Worm (Caenorhabditis elegans) whole organism, late embryonic: ENCODE measurements around the gene mre-11.

Source experiments
- ceh-30 ChIP-seq: fragments of 150-350 bp; optimal IDR thresholded peaks from 2 replicates; lab custom pipeline; 2014; ENCODE audit warnings: missing biosample characterization, missing genetic modification characterization
- ceh-48 ChIP-seq: sonication (generic microtip); optimal IDR thresholded peaks from 2 replicates; lab custom pipeline; 2016; ENCODE audit warnings: missing genetic modification characterization, inconsistent platforms, missing compliant biosample characterization
- fax-1 ChIP-seq: sonication (generic microtip); optimal IDR thresholded peaks from 2 replicates; lab custom pipeline; 2016; ENCODE audit warnings: missing genotype, missing genetic modification characterization, missing compliant biosample characterization
- hlh-13 ChIP-seq: fragments of 200-800 bp; sonication (Bioruptor generic); optimal IDR thresholded peaks from 2 replicates; lab custom pipeline; 2018; ENCODE audit warnings: mild to moderate bottlenecking, missing genetic modification characterization, missing compliant biosample characterization
- lim-6 ChIP-seq: sonication (generic microtip); optimal IDR thresholded peaks from 2 replicates; lab custom pipeline; 2016; ENCODE audit warnings: missing genetic modification characterization, missing compliant biosample characterization
- mec-3 ChIP-seq: sonication (generic microtip); optimal IDR thresholded peaks from 2 replicates; lab custom pipeline; 2016; ENCODE audit warnings: borderline replicate concordance, missing genetic modification characterization, missing compliant biosample characterization
- npax-4 ChIP-seq: sonication (generic microtip); optimal IDR thresholded peaks from 2 replicates; lab custom pipeline; 2016; ENCODE audit warnings: missing genetic modification characterization, missing compliant biosample characterization
- unc-55 ChIP-seq: sonication (generic microtip); optimal IDR thresholded peaks from 2 replicates; lab custom pipeline; 2017; ENCODE audit warnings: missing biosample characterization, missing genetic modification reagents, missing genetic modification characterization

DNA sequence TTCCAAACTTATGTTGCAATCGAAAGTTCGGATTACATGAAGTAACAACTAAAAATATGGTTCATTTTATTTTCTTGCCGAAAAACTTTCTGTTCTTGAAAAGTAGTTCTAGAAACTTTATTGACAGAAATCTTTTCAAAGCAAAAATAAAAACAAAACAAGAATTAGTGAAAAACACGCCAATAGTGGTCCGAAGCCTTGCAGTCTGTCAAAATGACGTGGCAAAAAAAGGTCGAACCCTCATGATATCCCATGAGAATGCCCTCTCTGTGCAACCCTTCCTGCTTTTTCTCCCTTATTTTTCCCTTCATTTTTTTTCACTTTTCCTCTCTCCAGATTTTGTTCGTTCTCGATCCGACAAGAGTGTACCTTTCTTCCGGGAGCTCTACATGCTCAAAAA is 37.5 kb downstream of the mre-11 start:
- no peak for TF ChIP-seq npax-4
- TF ChIP-seq unc-55 (GFP tag; lab: Kevin White, UChicago) = no peak
- no peak for TF ChIP-seq ceh-48 (tag; lab: Kevin White, UChicago)
- TF ChIP-seq fax-1 = no peak
- TF ChIP-seq lim-6 (tag; lab: Kevin White, UChicago) = no peak
- no peak for TF ChIP-seq hlh-13 (GFP tag; lab: Kevin White, UChicago)
- no peak for TF ChIP-seq ceh-30 (tag; lab: Kevin White, UChicago)
- TF ChIP-seq mec-3 (tag; lab: Kevin White, UChicago) = no peak
